Worm (Caenorhabditis elegans): Measurements from ENCODE around the gene F37C4.8.
"Not testable (repeated sequence)": the region's sequence is repeated elsewhere in the genome, so short reads cannot be mapped to it uniquely, and the experiment has no call there.

The F37C4.8 gene

ce11 chrIV:3915296-3915695 lies 34.3 kb upstream of the F37C4.8 start, which contains the start of gene srz-20:
TSS of gene srz-20 (plus strand) at chrIV:3915596.
- TF ChIP-seq madf-9 (GFP tag; conservative IDR thresholded peaks at IDR 0.05), result no peak
- TF ChIP-seq nhr-11 (tag; optimal IDR thresholded peaks at IDR 0.05), result no peak
- no peak for TF ChIP-seq daf-19 (GFP tag; conservative IDR thresholded peaks at IDR 0.05)
- TF ChIP-seq ceh-28 (tag; optimal IDR thresholded peaks at IDR 0.05), result no peak

ce11 chrIV:3914462-3914861 lies 33.4 kb upstream of the F37C4.8 start, which contains the start of gene F56D6.19:
TSS of gene F56D6.19 (plus strand) at chrIV:3914762.
- TF ChIP-seq tra-1 (GFP tag; IDR thresholded peaks at IDR 0.05), result no peak
- TF ChIP-seq F44E2.7 (GFP tag; IDR thresholded peaks at IDR 0.05), result no peak
- no peak for TF ChIP-seq dpl-1 (GFP tag; optimal IDR thresholded peaks at IDR 0.05)
- TF ChIP-seq daf-19 (GFP tag; conservative IDR thresholded peaks at IDR 0.05), result no peak
- TF ChIP-seq pha-4 (GFP tag; IDR thresholded peaks at IDR 0.05), result no peak
- TF ChIP-seq pha-4 (tag; optimal IDR thresholded peaks at IDR 0.05), result no peak
- no peak for TF ChIP-seq nhr-102 (tag; optimal IDR thresholded peaks at IDR 0.05)
- no peak for TF ChIP-seq lsy-2 (tag; optimal IDR thresholded peaks at IDR 0.05)
- TF ChIP-seq php-3 (GFP tag; IDR thresholded peaks at IDR 0.05), result no peak
- no peak for TF ChIP-seq nhr-77 (tag; optimal IDR thresholded peaks at IDR 0.05)

ce11 chrIV:3912598-3912997 lies 31.6 kb upstream of the F37C4.8 start, which contains the start of gene F56D6.20:
TSS of gene F56D6.20 (plus strand) at chrIV:3912898.
- TF ChIP-seq hlh-30 (tag; optimal IDR thresholded peaks at IDR 0.05; ENCODE audit: insufficient read depth) (no peak), ctbp-1 (GFP tag; IDR thresholded peaks at IDR 0.05) (no peak), dpl-1 (GFP tag; optimal IDR thresholded peaks at IDR 0.05) (no peak), unc-39 (tag; optimal IDR thresholded peaks at IDR 0.05) (no peak), nhr-237 (tag; optimal IDR thresholded peaks at IDR 0.05) (no peak), lin-1 (GFP tag; IDR thresholded peaks at IDR 0.05) (no peak)

ce11 chrIV:3911848-3912247 lies 30.8 kb upstream of the F37C4.8 start, which contains the start of gene F56D6.18:
TSS of gene F56D6.18 (minus strand) at chrIV:3911948.
- TF ChIP-seq hmg-1.1 (GFP tag; IDR thresholded peaks at IDR 0.05); nhr-25 (tag; optimal IDR thresholded peaks at IDR 0.05; ENCODE audit: borderline replicate concordance, insufficient read depth); saeg-2 (GFP tag; IDR thresholded peaks at IDR 0.05): not testable (repeated sequence)

ce11 chrIV:3909114-3909513 lies 28.1 kb upstream of the F37C4.8 start, which contains the start of gene F56D6.13:
TSS of gene F56D6.13 (plus strand) at chrIV:3909414.
- TF ChIP-seq unc-39 (tag; optimal IDR thresholded peaks at IDR 0.05) (no peak), D1046.2 (GFP tag; IDR thresholded peaks at IDR 0.05) (no peak), Y75B8A.6 (GFP tag; IDR thresholded peaks at IDR 0.05) (no peak), lin-38 (GFP tag; IDR thresholded peaks at IDR 0.05) (no peak), ceh-28 (tag; optimal IDR thresholded peaks at IDR 0.05) (no peak), daf-8 (GFP tag; IDR thresholded peaks at IDR 0.05) (no peak)

- TF ChIP-seq ceh-28 (tag; optimal IDR thresholded peaks at IDR 0.05), result no peak
- no peak for TF ChIP-seq lin-29 (GFP tag; IDR thresholded peaks at IDR 0.05)
- TF ChIP-seq tag-97 (GFP tag; IDR thresholded peaks at IDR 0.05), result no peak
- TF ChIP-seq hmg-1.1 (GFP tag; IDR thresholded peaks at IDR 0.05), result no peak
- no peak for TF ChIP-seq hif-1 (tag; optimal IDR thresholded peaks at IDR 0.05)
- TF ChIP-seq lim-7 (GFP tag; IDR thresholded peaks at IDR 0.05), result no peak
- TF ChIP-seq F26F4.8 (GFP tag; conservative IDR thresholded peaks at IDR 0.05), result no peak
- TF ChIP-seq ztf-7 (tag; optimal IDR thresholded peaks at IDR 0.05), result no peak
- TF ChIP-seq mdt-29 (GFP tag; IDR thresholded peaks at IDR 0.05), result no peak
- TF ChIP-seq ceh-62 (tag; optimal IDR thresholded peaks at IDR 0.05), result no peak
- no peak for TF ChIP-seq ctbp-1 (GFP tag; IDR thresholded peaks at IDR 0.05)
These were observed 26.6 kb upstream of the F37C4.8 start, which contains the start of the genes F56D6.22 and F56D6.12 for ce11 chrIV:3907506-3908188. TSS of gene F56D6.22 (minus strand) at chrIV:3907606. TSS of gene F56D6.12 (plus strand) at chrIV:3908138.

All from whole organism, L4 larva.